Fruit fly (Drosophila melanogaster): ENCODE data around the gene CG1824.

dm6 chrX:12595100-12595609, 269 bp downstream of the CG1824 start:
- TF ChIP-seq CG14655 (GFP tag; optimal IDR thresholded peaks at IDR 0.05) = no peak
- TF ChIP-seq CG13204 (GFP tag; optimal IDR thresholded peaks at IDR 0.05) = no peak
- no peak for TF ChIP-seq CG17806 (tag; optimal IDR thresholded peaks at IDR 0.05)
- no peak for TF ChIP-seq gl (tag; optimal IDR thresholded peaks at IDR 0.05)
- no peak for TF ChIP-seq CG9948 (tag; optimal IDR thresholded peaks at IDR 0.05)
- TF ChIP-seq CG15710 (tag; optimal IDR thresholded peaks at IDR 0.05) = no peak
- TF ChIP-seq CG12605 (GFP tag; IDR thresholded peaks at IDR 0.05) = no peak
- no peak for TF ChIP-seq Pif1B (GFP tag; optimal IDR thresholded peaks at IDR 0.05)
- no peak for TF ChIP-seq CG8301 (tag; optimal IDR thresholded peaks at IDR 0.05)
